Worm (Caenorhabditis elegans) whole organism, L2 larva: ENCODE data around the gene D2007.1.

ENCODE experiments used
- C34F6.9 ChIP-seq: fragments of 150-350 bp; optimal IDR thresholded peaks from 2 replicates; lab custom pipeline; 2014; ENCODE audit warnings: missing biosample characterization, missing genetic modification characterization
- F13H6.1 ChIP-seq: sonication (generic microtip); optimal IDR thresholded peaks from 2 replicates; lab custom pipeline; 2016; ENCODE audit warnings: missing genetic modification characterization, missing compliant biosample characterization
- R02D3.7 ChIP-seq: fragments of 150-350 bp; optimal IDR thresholded peaks from 2 replicates; lab custom pipeline; 2014; ENCODE audit warnings: missing biosample characterization, missing genetic modification characterization
- Y55F3AM.14 ChIP-seq: fragments of 200-800 bp; sonication (Bioruptor generic); optimal IDR thresholded peaks from 2 replicates; lab custom pipeline; 2018; ENCODE audit warnings: mild to moderate bottlenecking, missing genetic modification characterization, missing compliant biosample characterization
- alr-1 ChIP-seq: fragments of 150-350 bp; optimal IDR thresholded peaks from 2 replicates; lab custom pipeline; 2014; ENCODE audit warnings: missing biosample characterization, missing genetic modification characterization
- aly-2 ChIP-seq: fragments of 150-350 bp; optimal IDR thresholded peaks from 2 replicates; lab custom pipeline; 2014; ENCODE audit warnings: missing biosample characterization, missing genetic modification characterization
- ama-1 ChIP-seq: fragments of 150-350 bp; optimal IDR thresholded peaks from 2 replicates; lab custom pipeline; 2018; ENCODE audit warnings: inconsistent platforms
- ceh-82 ChIP-seq: fragments of 150-350 bp; optimal IDR thresholded peaks from 2 replicates; lab custom pipeline; 2014; ENCODE audit warnings: missing biosample characterization, missing genetic modification characterization
- dmd-4 ChIP-seq: sonication (generic microtip); optimal IDR thresholded peaks from 2 replicates; lab custom pipeline; 2017; ENCODE audit warnings: missing biosample characterization, missing genetic modification characterization
- egl-27 ChIP-seq: sonication (generic microtip); optimal IDR thresholded peaks from 3 replicates; lab custom pipeline; 2017; ENCODE audit warnings: missing biosample characterization, missing genetic modification reagents, missing genetic modification characterization
- elt-1 ChIP-seq: fragments of 150-350 bp; optimal IDR thresholded peaks from 2 replicates; lab custom pipeline; 2014; ENCODE audit warnings: missing biosample characterization, missing genetic modification characterization
- fos-1 ChIP-seq: fragments of 150-350 bp; optimal IDR thresholded peaks from 2 replicates; lab custom pipeline; 2014; ENCODE audit warnings: missing biosample characterization, missing genetic modification characterization
- gmeb-1 ChIP-seq: fragments of 150-350 bp; optimal IDR thresholded peaks from 2 replicates; lab custom pipeline; 2014; ENCODE audit warnings: missing biosample characterization, missing genetic modification characterization
- lin-11 ChIP-seq: fragments of 150-350 bp; sonication (generic microtip); optimal IDR thresholded peaks from 2 replicates; lab custom pipeline; 2014; ENCODE audit warnings: missing biosample characterization, missing genetic modification characterization, inconsistent platforms, mixed read lengths
- lin-13 ChIP-seq: fragments of 150-350 bp; optimal IDR thresholded peaks from 2 replicates; lab custom pipeline; 2014; ENCODE audit warnings: missing biosample characterization, missing genetic modification reagents, missing genetic modification characterization
- lin-39 ChIP-seq: fragments of 150-350 bp; optimal IDR thresholded peaks from 2 replicates; lab custom pipeline; 2014; ENCODE audit warnings: missing biosample characterization, missing genetic modification reagents, missing genetic modification characterization
- lsy-2 ChIP-seq, 2 experiments: fragments of 150-350 bp in 1 of 2; sonication (generic microtip) in 1 of 2; optimal IDR thresholded peaks; 2 replicates each; lab custom pipeline; 2014 to 2017; ENCODE audit warnings: missing biosample characterization in 2 of 2, missing genetic modification characterization in 2 of 2
- mab-5 ChIP-seq: fragments of 150-350 bp; optimal IDR thresholded peaks from 2 replicates; lab custom pipeline; 2014; ENCODE audit warnings: missing biosample characterization, missing genetic modification characterization
- mbf-1 ChIP-seq: sonication (generic microtip); optimal IDR thresholded peaks from 2 replicates; lab custom pipeline; 2017; ENCODE audit warnings: missing biosample characterization, missing genetic modification characterization
- mdl-1 ChIP-seq, 2 experiments: fragments of 150-350 bp in 1 of 2; sonication (generic microtip) in 1 of 2; optimal IDR thresholded peaks; 2 replicates each; lab custom pipeline; 2017; ENCODE audit warnings: missing biosample characterization in 2 of 2, missing genetic modification characterization in 2 of 2
- nhr-10 ChIP-seq: sonication (generic microtip); optimal IDR thresholded peaks from 2 replicates; lab custom pipeline; 2017; ENCODE audit warnings: missing biosample characterization, missing genetic modification characterization
- nhr-11 ChIP-seq: fragments of 150-350 bp; optimal IDR thresholded peaks from 2 replicates; lab custom pipeline; 2014; ENCODE audit warnings: missing biosample characterization, missing genetic modification characterization
- nhr-12 ChIP-seq: fragments of 150-350 bp; optimal IDR thresholded peaks from 2 replicates; lab custom pipeline; 2014; ENCODE audit warnings: missing biosample characterization, missing genetic modification characterization
- nhr-129 ChIP-seq: fragments of 150-350 bp; optimal IDR thresholded peaks from 2 replicates; lab custom pipeline; 2014; ENCODE audit warnings: missing biosample characterization, missing genetic modification characterization
- nhr-23 ChIP-seq: fragments of 150-350 bp; optimal IDR thresholded peaks from 2 replicates; lab custom pipeline; 2014; ENCODE audit warnings: missing biosample characterization, missing genetic modification reagents, missing genetic modification characterization
- nhr-25 ChIP-seq: fragments of 150-350 bp; sonication (generic microtip); optimal IDR thresholded peaks from 3 replicates; lab custom pipeline; 2014; ENCODE audit warnings: missing biosample characterization, missing genetic modification characterization
- nhr-6 ChIP-seq: fragments of 150-350 bp; optimal IDR thresholded peaks from 2 replicates; lab custom pipeline; 2014; ENCODE audit warnings: missing biosample characterization, missing genetic modification characterization
- nhr-77 ChIP-seq: fragments of 150-350 bp; optimal IDR thresholded peaks from 2 replicates; lab custom pipeline; 2014; ENCODE audit warnings: missing biosample characterization, missing genetic modification characterization
- peb-1 ChIP-seq: fragments of 150-350 bp; optimal IDR thresholded peaks from 2 replicates; lab custom pipeline; 2014; ENCODE audit warnings: missing biosample characterization, missing genetic modification characterization
- sem-4 ChIP-seq: fragments of 150-350 bp; optimal IDR thresholded peaks from 2 replicates; lab custom pipeline; 2014; ENCODE audit warnings: missing biosample characterization, missing genetic modification reagents, missing genetic modification characterization
- skn-1 ChIP-seq: sonication (generic microtip); optimal IDR thresholded peaks from 2 replicates; lab custom pipeline; 2017; ENCODE audit warnings: missing biosample characterization, missing genetic modification characterization
- snpc-4 ChIP-seq: fragments of 150-350 bp; optimal IDR thresholded peaks from 2 replicates; lab custom pipeline; 2014; ENCODE audit warnings: missing biosample characterization, missing genetic modification characterization
- unc-39 ChIP-seq: fragments of 150-350 bp; optimal IDR thresholded peaks from 2 replicates; lab custom pipeline; 2014; ENCODE audit warnings: missing biosample characterization, missing genetic modification characterization
- unc-55 ChIP-seq: fragments of 150-350 bp; sonication (generic microtip); optimal IDR thresholded peaks from 3 replicates; lab custom pipeline; 2014; ENCODE audit warnings: missing biosample characterization, missing genetic modification reagents, missing genetic modification characterization
- unc-62 ChIP-seq: fragments of 150-350 bp; optimal IDR thresholded peaks from 2 replicates; lab custom pipeline; 2014; ENCODE audit warnings: missing biosample characterization, missing genetic modification reagents, missing genetic modification characterization
- zag-1 ChIP-seq: fragments of 150-350 bp; optimal IDR thresholded peaks from 2 replicates; lab custom pipeline; 2014; ENCODE audit warnings: missing biosample characterization, missing genetic modification characterization
- ztf-1 ChIP-seq: fragments of 200-800 bp; sonication (Bioruptor generic); conservative IDR thresholded peaks from 2 replicates; pipeline ENCODE4 v1.3.6; 2022; ENCODE audit warnings: missing genetic modification characterization, missing compliant biosample characterization
- ztf-11 ChIP-seq: sonication (generic microtip); optimal IDR thresholded peaks from 2 replicates; lab custom pipeline; 2017; ENCODE audit warnings: missing biosample characterization, missing genetic modification characterization
- ztf-4 ChIP-seq: fragments of 150-350 bp; optimal IDR thresholded peaks from 2 replicates; lab custom pipeline; 2014; ENCODE audit warnings: missing biosample characterization, missing genetic modification characterization

The D2007.1 gene

DNA sequence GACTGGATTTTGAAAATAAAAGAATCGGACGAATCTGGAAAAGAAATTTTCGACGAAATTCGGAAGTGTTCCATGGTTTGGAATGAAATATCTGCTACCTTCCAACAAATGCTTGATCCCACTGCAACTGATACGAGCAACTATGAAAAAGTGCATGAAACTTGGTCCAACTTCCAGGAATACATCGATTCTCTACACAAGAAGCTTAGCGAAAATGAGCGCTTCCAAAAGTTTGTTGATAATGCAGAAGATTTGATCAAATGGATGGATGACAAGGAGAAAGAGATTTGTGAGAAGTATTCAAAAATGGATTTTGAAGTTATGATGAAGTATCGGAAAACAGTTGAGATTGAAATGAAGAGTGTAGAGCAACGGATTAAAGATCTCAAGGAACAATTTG is 27.3 kb downstream of the D2007.1 start:
- no peak for TF ChIP-seq ama-1

DNA sequence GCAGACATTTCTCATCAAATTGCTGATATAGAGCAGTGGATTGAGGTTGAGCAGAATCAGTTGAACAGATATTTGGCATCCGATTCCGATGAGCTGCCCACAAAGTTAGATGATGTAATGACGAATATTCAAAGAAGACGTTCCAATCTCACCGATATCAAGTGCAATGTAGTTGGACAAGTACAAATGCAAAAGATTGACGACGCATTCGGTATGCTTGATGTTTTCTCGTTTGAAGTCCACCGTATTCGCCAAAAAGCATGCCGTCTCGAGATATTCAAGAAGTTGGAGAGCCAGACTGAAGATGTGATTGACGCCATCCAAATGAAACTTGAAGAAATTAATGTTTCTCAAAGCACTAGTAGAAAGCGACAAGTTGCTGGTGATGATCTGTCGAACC is 29.9 kb downstream of the D2007.1 start:
- TF ChIP-seq nhr-77 (no peak), unc-39 (tag; lab: Kevin White, UChicago) (no peak), nhr-25 (tag; lab: Kevin White, UChicago) (no peak), gmeb-1 (tag; lab: Kevin White, UChicago) (no peak), snpc-4 (tag; lab: Kevin White, UChicago) (no peak), elt-1 (tag; lab: Kevin White, UChicago) (no peak), ceh-82 (tag; lab: Kevin White, UChicago) (no peak), lin-13 (GFP tag; lab: Kevin White, UChicago) (no peak), F13H6.1 (tag; lab: Kevin White, UChicago) (no peak), ztf-4 (tag; lab: Kevin White, UChicago) (no peak)

DNA sequence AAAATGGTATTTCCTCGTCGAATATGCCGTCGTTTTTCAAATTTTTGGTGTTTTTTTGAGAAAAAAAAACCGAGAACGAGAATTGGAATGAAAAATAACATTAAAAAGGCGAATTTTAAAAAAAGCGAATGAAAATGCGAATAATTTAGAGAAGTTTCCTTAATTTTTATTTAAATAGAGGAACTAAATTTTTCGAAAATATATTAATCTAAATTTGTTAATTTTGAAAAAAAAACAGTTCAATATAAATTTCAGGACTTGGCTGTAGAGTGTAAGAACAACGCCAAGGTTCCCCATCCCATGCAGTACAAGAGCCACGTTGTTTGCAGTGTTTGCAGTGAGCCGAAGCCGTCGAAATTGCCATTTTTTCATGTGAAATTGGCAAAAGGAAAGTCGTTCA is 35.2 kb downstream of the D2007.1 start, which contains the start of gene C50C3.19:
Gene C50C3.19 (plus strand): TSS at position 301 of the 400 bp plus-strand sequence.
- no peak for TF ChIP-seq nhr-77
- no peak for TF ChIP-seq snpc-4 (tag; lab: Kevin White, UChicago)
- TF ChIP-seq gmeb-1 (tag; lab: Kevin White, UChicago) = no peak
- no peak for TF ChIP-seq unc-55 (GFP tag; lab: Kevin White, UChicago)
- TF ChIP-seq peb-1 (tag; lab: Kevin White, UChicago) = no peak
- TF ChIP-seq C34F6.9 = no peak
- no peak for TF ChIP-seq fos-1
- TF ChIP-seq lin-11 (tag; lab: Kevin White, UChicago) = no peak
- TF ChIP-seq alr-1 (tag; lab: Kevin White, UChicago) = no peak
- no peak for TF ChIP-seq ztf-1
- TF ChIP-seq nhr-12 = no peak
- no peak for TF ChIP-seq unc-62
- no peak for TF ChIP-seq aly-2

DNA sequence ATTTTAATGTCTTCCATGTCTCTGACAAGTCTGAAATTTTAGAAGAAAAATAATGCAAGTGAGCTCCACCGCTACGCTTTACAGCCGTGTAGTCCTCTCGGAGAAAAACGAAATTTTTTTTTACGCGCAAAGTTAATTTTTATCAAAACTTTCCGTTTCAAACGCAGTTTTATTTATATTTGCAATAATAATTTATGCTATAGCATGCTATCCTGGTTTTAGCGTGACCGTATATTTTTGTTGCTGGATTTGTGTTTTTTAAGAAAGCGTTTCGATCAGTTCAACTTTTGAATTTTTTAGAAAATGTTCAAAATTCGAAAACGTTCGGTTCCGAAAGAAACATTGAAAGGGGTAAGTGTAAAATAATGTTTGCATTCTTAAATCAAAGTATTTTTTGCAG is 36.4 kb downstream of the D2007.1 start, which contains the start of gene C50C3.1:
Gene C50C3.1 (plus strand): TSS at position 301 of the 400 bp plus-strand sequence.
- TF ChIP-seq unc-62 = no peak
- TF ChIP-seq lin-13 (GFP tag; lab: Kevin White, UChicago) = no peak
- TF ChIP-seq nhr-25 (tag; lab: Kevin White, UChicago) = no peak
- no peak for TF ChIP-seq mab-5 (tag; lab: Kevin White, UChicago)
- TF ChIP-seq lin-39 (tag; lab: Kevin White, UChicago) = no peak
- no peak for TF ChIP-seq zag-1 (tag; lab: Kevin White, UChicago)
- no peak for TF ChIP-seq unc-55 (GFP tag; lab: Kevin White, UChicago)
- TF ChIP-seq nhr-6 (tag; lab: Kevin White, UChicago) = no peak
- TF ChIP-seq nhr-10 = no peak

DNA sequence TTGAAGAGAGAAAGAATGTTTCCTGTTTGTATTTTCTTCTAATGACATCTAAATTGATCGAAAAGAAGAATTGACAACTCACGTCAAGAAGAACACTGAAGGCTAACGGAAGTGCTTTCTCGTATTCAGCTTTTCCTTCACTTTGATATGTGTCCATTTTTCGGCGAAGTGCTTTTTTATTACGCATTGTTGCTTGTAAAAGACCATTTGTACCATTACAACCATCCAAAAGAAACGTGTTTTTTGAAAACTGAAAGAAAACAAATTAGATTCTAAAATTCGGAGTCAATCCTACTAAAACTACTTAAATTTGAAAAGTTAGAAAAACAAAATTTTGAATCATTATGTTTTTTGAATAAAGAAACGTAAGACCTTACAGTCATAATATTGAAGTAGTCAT is 43.8 kb downstream of the D2007.1 start:
- TF ChIP-seq mbf-1 (tag; lab: Kevin White, UChicago) (no peak), skn-1 (no peak), F13H6.1 (tag; lab: Kevin White, UChicago) (no peak), mdl-1 (tag; optimal IDR thresholded peaks at IDR 0.05; lab: Kevin White, UChicago) (no peak), nhr-11 (tag; lab: Kevin White, UChicago) (no peak), mab-5 (tag; lab: Kevin White, UChicago) (no peak), ztf-1 (no peak), nhr-23 (tag; lab: Kevin White, UChicago) (no peak), unc-55 (GFP tag; lab: Kevin White, UChicago) (no peak), lsy-2 (tag; optimal IDR thresholded peaks at IDR 0.05; lab: Kevin White, UChicago) (no peak), egl-27 (tag; lab: Kevin White, UChicago) (no peak), aly-2 (no peak), R02D3.7 (tag; lab: Kevin White, UChicago) (no peak), Y55F3AM.14 (no peak)
- TF ChIP-seq, all 48 proteins: peak for 0

DNA sequence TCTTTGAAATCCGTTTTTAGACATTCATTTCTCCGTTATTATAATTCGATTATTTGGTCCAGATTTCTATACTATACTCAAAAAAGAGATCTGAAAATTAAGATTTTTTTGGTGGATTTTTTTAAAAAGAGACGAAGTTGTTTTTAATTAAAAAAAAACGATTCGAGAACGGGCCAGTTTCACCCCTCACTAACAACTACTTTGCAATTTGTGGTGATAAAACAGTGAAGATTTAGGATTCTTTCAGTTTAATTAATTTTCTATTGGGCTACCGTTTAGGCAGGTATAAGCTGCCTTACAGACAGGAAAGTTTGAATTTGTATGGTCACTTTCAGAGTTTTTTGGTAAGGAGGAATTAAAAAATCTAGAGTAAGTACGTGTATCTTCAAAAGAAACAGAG is 45.9 kb downstream of the D2007.1 start, which contains the start of gene unc-36:
Gene unc-36 (minus strand): TSS at position 101 of the 400 bp plus-strand sequence.
- TF ChIP-seq Y55F3AM.14 (no peak), skn-1 (no peak), ztf-1 (no peak), dmd-4 (tag; lab: Kevin White, UChicago) (no peak), sem-4 (tag; lab: Kevin White, UChicago) (no peak), mbf-1 (tag; lab: Kevin White, UChicago) (no peak), aly-2 (no peak), nhr-11 (tag; lab: Kevin White, UChicago) (no peak), unc-62 (no peak), peb-1 (tag; lab: Kevin White, UChicago) (no peak), gmeb-1 (tag; lab: Kevin White, UChicago) (no peak), C34F6.9 (no peak), nhr-23 (tag; lab: Kevin White, UChicago) (no peak), ztf-11 (tag; lab: Kevin White, UChicago) (no peak), egl-27 (tag; lab: Kevin White, UChicago) (no peak), nhr-129 (no peak), nhr-25 (tag; lab: Kevin White, UChicago) (no peak)
